Worm (Caenorhabditis elegans) whole organism, L1 larva: ENCODE measurements around the gene col-69.

Experiments used
- Y116A8C.19 ChIP-seq: sonication (generic microtip); optimal IDR thresholded peaks from 2 replicates; lab custom pipeline; 2016; ENCODE audit warnings: missing compliant biosample characterization, missing genetic modification characterization, borderline replicate concordance
- elt-3 ChIP-seq, 6 experiments: fragments of 150-350 bp in 1 of 6; sonication (generic microtip); optimal IDR thresholded peaks; 2 replicates each; lab custom pipeline; 2017 to 2018; ENCODE audit warnings: missing biosample characterization in 6 of 6, missing genetic modification characterization in 6 of 6, inconsistent platforms in 1 of 6
- fos-1 ChIP-seq: fragments of 150-350 bp; optimal IDR thresholded peaks from 2 replicates; lab custom pipeline; 2014; ENCODE audit warnings: missing biosample characterization, missing genetic modification characterization
- lin-14 ChIP-seq: fragments of 200-800 bp; sonication (Bioruptor generic); optimal IDR thresholded peaks from 2 replicates; lab custom pipeline; 2018; ENCODE audit warnings: mild to moderate bottlenecking, missing genetic modification characterization, moderate library complexity, missing compliant biosample characterization
- lin-39 ChIP-seq: fragments of 150-350 bp; optimal IDR thresholded peaks from 2 replicates; lab custom pipeline; 2014; ENCODE audit warnings: missing biosample characterization, missing genetic modification reagents, missing genetic modification characterization
- mep-1 ChIP-seq: fragments of 150-350 bp; optimal IDR thresholded peaks from 2 replicates; lab custom pipeline; 2014; ENCODE audit warnings: missing biosample characterization, missing genetic modification characterization
- nhr-12 ChIP-seq: sonication (generic microtip); optimal IDR thresholded peaks from 2 replicates; lab custom pipeline; 2017; ENCODE audit warnings: missing biosample characterization, missing genetic modification characterization
- nhr-84 ChIP-seq: sonication (generic microtip); optimal IDR thresholded peaks from 2 replicates; lab custom pipeline; 2017; ENCODE audit warnings: missing biosample characterization, missing genetic modification characterization
- snpc-4 ChIP-seq: fragments of 150-350 bp; optimal IDR thresholded peaks from 2 replicates; lab custom pipeline; 2014; ENCODE audit warnings: missing biosample characterization, missing genetic modification characterization
- sox-4 ChIP-seq: sonication (generic microtip); optimal IDR thresholded peaks from 2 replicates; lab custom pipeline; 2016; ENCODE audit warnings: missing genetic modification characterization, missing compliant biosample characterization
- unc-62 ChIP-seq: fragments of 150-350 bp; optimal IDR thresholded peaks from 2 replicates; lab custom pipeline; 2014; ENCODE audit warnings: missing biosample characterization, missing genetic modification reagents, missing genetic modification characterization
- ztf-4 ChIP-seq: fragments of 150-350 bp; optimal IDR thresholded peaks from 2 replicates; lab custom pipeline; 2014; ENCODE audit warnings: missing biosample characterization, missing genetic modification characterization

DNA sequence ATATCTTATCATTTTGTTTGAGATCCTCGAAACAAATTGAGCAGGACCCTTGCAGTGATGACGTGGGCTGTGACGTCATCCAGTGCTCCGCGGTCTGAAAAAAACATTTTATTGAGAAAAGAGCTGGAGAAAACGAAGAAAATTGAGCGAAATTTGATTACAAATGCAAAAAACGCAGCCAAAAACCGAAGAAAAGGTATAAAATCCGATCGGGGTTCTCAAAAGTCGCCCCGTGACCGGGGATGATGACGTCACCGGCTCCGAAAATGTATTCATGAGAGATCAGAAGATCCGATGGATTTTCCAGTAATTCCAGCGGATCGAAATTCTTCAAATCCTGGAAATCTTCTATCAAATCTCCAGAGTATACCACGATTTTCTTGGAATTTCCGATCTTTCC, 23.1 kb downstream of the col-69 start, which contains the start of gene trul-1:
- no peak for TF ChIP-seq nhr-84 (tag; lab: Kevin White, UChicago)
- no peak for TF ChIP-seq snpc-4 (tag; lab: Kevin White, UChicago)
- no peak for TF ChIP-seq nhr-12
- no peak for TF ChIP-seq lin-39 (tag; lab: Kevin White, UChicago)
- no peak for TF ChIP-seq lin-14 (GFP tag; lab: Kevin White, UChicago)
- no peak for TF ChIP-seq fos-1 (tag; lab: Kevin White, UChicago)
- TF ChIP-seq Y116A8C.19 (tag; lab: Kevin White, UChicago) = no peak
- no peak for TF ChIP-seq unc-62
- TF ChIP-seq sox-4 (tag; lab: Kevin White, UChicago) = no peak
- TF ChIP-seq ztf-4 (tag; lab: Kevin White, UChicago) = no peak
- no peak for TF ChIP-seq mep-1 (tag; lab: Kevin White, UChicago)
- no peak for TF ChIP-seq elt-3 (tag; optimal IDR thresholded peaks at IDR 0.05; lab: Kevin White, UChicago)
